Fruit fly (Drosophila melanogaster) whole organism: ENCODE measurements around the gene mthl11.

Experiments
- CG8478 ChIP-seq: fragments of >200 bp; optimal IDR thresholded peaks from 2 replicates; lab custom pipeline; 2018; ENCODE audit warnings: inconsistent platforms
- Dll ChIP-seq: fragments of >200 bp; optimal IDR thresholded peaks from 2 replicates; lab custom pipeline; 2017
- EcR ChIP-seq, 2 experiments: fragments of >200 bp; optimal IDR thresholded peaks; 2 replicates each; lab custom pipeline; 2017; ENCODE audit warnings: missing biosample characterization in 2 of 2, missing genetic modification characterization in 2 of 2, missing genetic modification reagents in 2 of 2
- pan ChIP-seq: fragments of >200 bp; optimal IDR thresholded peaks from 2 replicates; lab custom pipeline; 2017
- psq ChIP-seq: fragments of >200 bp; optimal IDR thresholded peaks from 2 replicates; lab custom pipeline; 2017
- usp ChIP-seq: fragments of >200 bp; optimal IDR thresholded peaks from 2 replicates; lab custom pipeline; 2017; ENCODE audit warnings: missing biosample characterization, missing genetic modification characterization, mixed read lengths

mthl11 gene

dm6 chr3R:10393654-10394367 lies 7.0 kb upstream of the mthl11 start:
- TF ChIP-seq CG8478 (no peak), Dll (lab: Kevin White, UChicago) (no peak), psq (lab: Kevin White, UChicago) (no peak), EcR (GFP tag; optimal IDR thresholded peaks at IDR 0.05; lab: Kevin White, UChicago) (no peak), usp (no peak), pan (lab: Kevin White, UChicago) (no peak)

dm6 chr3R:10394368-10394770 lies 6.5 kb upstream of the mthl11 start:
- no peak for TF ChIP-seq Dll (lab: Kevin White, UChicago)
- no peak for TF ChIP-seq usp
- TF ChIP-seq psq (lab: Kevin White, UChicago): no peak
- no peak for TF ChIP-seq pan (lab: Kevin White, UChicago)
- no peak for TF ChIP-seq EcR (GFP tag; optimal IDR thresholded peaks at IDR 0.05; lab: Kevin White, UChicago)
- no peak for TF ChIP-seq CG8478

dm6 chr3R:10395233-10395815 lies 5.5 kb upstream of the mthl11 start:
- no peak for TF ChIP-seq pan (lab: Kevin White, UChicago)
- TF ChIP-seq Dll (lab: Kevin White, UChicago): no peak
- no peak for TF ChIP-seq psq (lab: Kevin White, UChicago)
- no peak for TF ChIP-seq EcR (GFP tag; optimal IDR thresholded peaks at IDR 0.05; lab: Kevin White, UChicago)
- TF ChIP-seq usp: no peak
- no peak for TF ChIP-seq CG8478

- TF ChIP-seq EcR (GFP tag; optimal IDR thresholded peaks at IDR 0.05; lab: Kevin White, UChicago) (no peak), pan (lab: Kevin White, UChicago) (no peak)
Observed at dm6 chr3R:10403940-10404339, 3.1 kb downstream of the mthl11 start.

- no peak for TF ChIP-seq CG8478
Observed at dm6 chr3R:10407066-10407465, 6.2 kb downstream of the mthl11 start, which contains the start of gene CG6325. Gene CG6325 (minus strand): TSS chr3R:10407285.

dm6 chr3R:10407658-10408057 lies 6.8 kb downstream of the mthl11 start:
- TF ChIP-seq EcR (GFP tag; optimal IDR thresholded peaks at IDR 0.05; lab: Kevin White, UChicago) (no peak), pan (lab: Kevin White, UChicago) (no peak), CG8478 (no peak), usp (no peak), psq (lab: Kevin White, UChicago) (no peak), Dll (lab: Kevin White, UChicago) (no peak)

- TF ChIP-seq usp (no peak), Dll (lab: Kevin White, UChicago) (no peak), pan (lab: Kevin White, UChicago) (no peak), EcR (GFP tag; optimal IDR thresholded peaks at IDR 0.05; lab: Kevin White, UChicago) (no peak), CG8478 (no peak), psq (lab: Kevin White, UChicago) (no peak)
Observed at dm6 chr3R:10411752-10412549, 11.1 kb downstream of the mthl11 start.

dm6 chr3R:10412550-10413459 lies 12.0 kb downstream of the mthl11 start, which contains the start of the genes Irp-1B and Rrp46:
Gene Irp-1B (minus strand): TSS chr3R:10412869.
Gene Rrp46 (plus strand): TSS chr3R:10413301.
- TF ChIP-seq Dll (lab: Kevin White, UChicago) (no peak), EcR (GFP tag; optimal IDR thresholded peaks at IDR 0.05; lab: Kevin White, UChicago) (peak in 1 of 2 experiments; percentile 72), pan (lab: Kevin White, UChicago) (no peak)

- TF ChIP-seq psq (lab: Kevin White, UChicago) (no peak), EcR (GFP tag; optimal IDR thresholded peaks at IDR 0.05; lab: Kevin White, UChicago) (no peak), CG8478 (no peak), pan (lab: Kevin White, UChicago) (no peak), Dll (lab: Kevin White, UChicago) (no peak), usp (no peak)
Observed at dm6 chr3R:10415923-10416322, 15.1 kb downstream of the mthl11 start, which contains the start of gene CG6345. Gene CG6345 (minus strand): TSS chr3R:10416046.

dm6 chr3R:10421167-10421566 lies 20.3 kb downstream of the mthl11 start:
- no peak for TF ChIP-seq pan (lab: Kevin White, UChicago)
- no peak for TF ChIP-seq usp
- TF ChIP-seq psq (lab: Kevin White, UChicago): no peak
- no peak for TF ChIP-seq EcR (GFP tag; optimal IDR thresholded peaks at IDR 0.05; lab: Kevin White, UChicago)

- TF ChIP-seq EcR (GFP tag; optimal IDR thresholded peaks at IDR 0.05; lab: Kevin White, UChicago) (no peak), pan (lab: Kevin White, UChicago) (no peak), CG8478 (no peak), usp (no peak), Dll (lab: Kevin White, UChicago) (no peak), psq (lab: Kevin White, UChicago) (no peak)
Observed at dm6 chr3R:10428324-10428723, 27.5 kb downstream of the mthl11 start, which contains the start of gene CG46270. Gene CG46270 (minus strand): TSS chr3R:10428424.
